Fruit fly (Drosophila melanogaster): ENCODE measurements around the gene CG9503.

The CG9503 gene

dm6 chrX:14952845-14953720 lies 29.8 kb upstream of the CG9503 start, which contains the start of gene pdgy (continued):
- TF ChIP-seq tai (GFP tag; optimal IDR thresholded peaks at IDR 0.05), result no peak
- no peak for TF ChIP-seq jim (GFP tag; optimal IDR thresholded peaks at IDR 0.05)
- no peak for TF ChIP-seq N (GFP tag; optimal IDR thresholded peaks at IDR 0.05)
- TF ChIP-seq CrebA (GFP tag; optimal IDR thresholded peaks at IDR 0.05; ENCODE audit: borderline replicate concordance), result peak; percentile 95
- TF ChIP-seq Jra (GFP tag; optimal IDR thresholded peaks at IDR 0.05), result no peak
- TF ChIP-seq h (GFP tag; optimal IDR thresholded peaks at IDR 0.05), result no peak
- TF ChIP-seq Vsx2 (GFP tag; optimal IDR thresholded peaks at IDR 0.05; ENCODE audit: partially characterized antibody), result peak; percentile 49
- TF ChIP-seq Myc (optimal IDR thresholded peaks at IDR 0.05), result no peak
- TF ChIP-seq OdsH (GFP tag; optimal IDR thresholded peaks at IDR 0.05), result no peak
- no peak for TF ChIP-seq dmrt93B (GFP tag; optimal IDR thresholded peaks at IDR 0.05)
- no peak for TF ChIP-seq br (GFP tag; optimal IDR thresholded peaks at IDR 0.05)
- TF ChIP-seq foxo (GFP tag; optimal IDR thresholded peaks at IDR 0.05), result no peak
- TF ChIP-seq sv (GFP tag; optimal IDR thresholded peaks at IDR 0.05), result no peak
- no peak for TF ChIP-seq brk (GFP tag; optimal IDR thresholded peaks at IDR 0.05)

- TF ChIP-seq dl (GFP tag; optimal IDR thresholded peaks at IDR 0.05; ENCODE audit: insufficient read depth in 1 of 2, partially characterized antibody in 2 of 2), result peak in 1 of 2 experiments; percentile 3
- no peak for TF ChIP-seq sv (GFP tag; optimal IDR thresholded peaks at IDR 0.05)
- TF ChIP-seq dsf (GFP tag; optimal IDR thresholded peaks at IDR 0.05; ENCODE audit: borderline replicate concordance), result no peak
- TF ChIP-seq Hnf4 (GFP tag; optimal IDR thresholded peaks at IDR 0.05), result peak; percentile 34
- no peak for TF ChIP-seq Dif (GFP tag; optimal IDR thresholded peaks at IDR 0.05; ENCODE audit: partially characterized antibody)
- peak; percentile 70 for TF ChIP-seq OdsH (GFP tag; optimal IDR thresholded peaks at IDR 0.05)
- TF ChIP-seq ey (GFP tag; optimal IDR thresholded peaks at IDR 0.05), result peak; percentile 63
- TF ChIP-seq psq (GFP tag; optimal IDR thresholded peaks at IDR 0.05), result peak; percentile 35
- TF ChIP-seq foxo (GFP tag; optimal IDR thresholded peaks at IDR 0.05), result peak in 1 of 2 experiments; percentile 68
- no peak for TF ChIP-seq Abd-B (GFP tag; optimal IDR thresholded peaks at IDR 0.05)
- TF ChIP-seq h (GFP tag; optimal IDR thresholded peaks at IDR 0.05), result peak; percentile 74
- no peak for TF ChIP-seq lola (GFP tag; optimal IDR thresholded peaks at IDR 0.05)
- peak; percentile 79 for TF ChIP-seq woc (GFP tag; optimal IDR thresholded peaks at IDR 0.05)
- peak; percentile 18 for TF ChIP-seq CG9705 (GFP tag; optimal IDR thresholded peaks at IDR 0.05)
- peak; percentile 77 for TF ChIP-seq fru (GFP tag; optimal IDR thresholded peaks at IDR 0.05)
- peak; percentile 78 for TF ChIP-seq Sp1 (GFP tag; optimal IDR thresholded peaks at IDR 0.05)
- TF ChIP-seq br (GFP tag; optimal IDR thresholded peaks at IDR 0.05), result peak; percentile 39
- TF ChIP-seq dmrt93B (GFP tag; optimal IDR thresholded peaks at IDR 0.05), result peak; percentile 60
- peak; percentile 58 for TF ChIP-seq HLH106 (tag; optimal IDR thresholded peaks at IDR 0.05)
- peak; percentile 69 for TF ChIP-seq rgr (GFP tag; optimal IDR thresholded peaks at IDR 0.05)
Observed at dm6 chrX:14952097-14952844, 29.0 kb upstream of the CG9503 start.

- TF ChIP-seq Hnf4 (GFP tag; optimal IDR thresholded peaks at IDR 0.05), result peak; percentile 54
- no peak for TF ChIP-seq Myc (optimal IDR thresholded peaks at IDR 0.05)
- TF ChIP-seq br (GFP tag; optimal IDR thresholded peaks at IDR 0.05), result peak; percentile 25
- TF ChIP-seq dl (GFP tag; optimal IDR thresholded peaks at IDR 0.05; ENCODE audit: insufficient read depth in 1 of 2, partially characterized antibody in 2 of 2), result peak in 1 of 2 experiments; percentile 26
- no peak for TF ChIP-seq sage (GFP tag; optimal IDR thresholded peaks at IDR 0.05)
- TF ChIP-seq woc (GFP tag; optimal IDR thresholded peaks at IDR 0.05), result no peak
- TF ChIP-seq HLH106 (tag; optimal IDR thresholded peaks at IDR 0.05), result no peak
- no peak for TF ChIP-seq Rel (GFP tag; optimal IDR thresholded peaks at IDR 0.05)
- TF ChIP-seq Rel (tag; optimal IDR thresholded peaks at IDR 0.05), result peak; percentile 100
- no peak for TF ChIP-seq psq (GFP tag; optimal IDR thresholded peaks at IDR 0.05)
Observed at dm6 chrX:14951346-14951862, 28.1 kb upstream of the CG9503 start.
